Worm (Caenorhabditis elegans) whole organism, late embryonic: ENCODE data around the gene mask-1.

Source experiments
- C08G9.2 ChIP-seq: sonication (generic microtip); optimal IDR thresholded peaks from 2 replicates; lab custom pipeline; 2016; ENCODE audit warnings: mild to moderate bottlenecking, missing genetic modification characterization, moderate library complexity, missing compliant biosample characterization
- F13H6.1 ChIP-seq: sonication (generic microtip); optimal IDR thresholded peaks from 2 replicates; lab custom pipeline; 2016; ENCODE audit warnings: missing genetic modification characterization, missing compliant biosample characterization
- T23F11.4 ChIP-seq: fragments of 200-800 bp; sonication (Bioruptor generic); optimal IDR thresholded peaks from 2 replicates; lab custom pipeline; 2018; ENCODE audit warnings: mild to moderate bottlenecking, missing genetic modification characterization, missing compliant biosample characterization
- Y22D7AL.16 ChIP-seq: sonication (generic microtip); optimal IDR thresholded peaks from 2 replicates; lab custom pipeline; 2016; ENCODE audit warnings: missing genetic modification characterization, missing compliant biosample characterization
- ama-1 ChIP-seq: fragments of 150-350 bp; optimal IDR thresholded peaks from 2 replicates; lab custom pipeline; 2014
- ceh-14 ChIP-seq: sonication (generic microtip); optimal IDR thresholded peaks from 2 replicates; lab custom pipeline; 2016; ENCODE audit warnings: missing genotype, missing genetic modification characterization, missing compliant biosample characterization
- ceh-18 ChIP-seq: sonication (generic microtip); optimal IDR thresholded peaks from 2 replicates; lab custom pipeline; 2016; ENCODE audit warnings: missing genetic modification characterization, missing compliant biosample characterization
- ceh-2 ChIP-seq: sonication (generic microtip); optimal IDR thresholded peaks from 2 replicates; lab custom pipeline; 2016; ENCODE audit warnings: missing genotype, missing genetic modification characterization, missing compliant biosample characterization
- ceh-31 ChIP-seq: sonication (generic microtip); optimal IDR thresholded peaks from 2 replicates; lab custom pipeline; 2016; ENCODE audit warnings: missing genetic modification characterization, missing compliant biosample characterization
- che-1 ChIP-seq: sonication (generic microtip); optimal IDR thresholded peaks from 2 replicates; lab custom pipeline; 2016; ENCODE audit warnings: mild to moderate bottlenecking, missing genetic modification characterization, missing compliant biosample characterization
- elt-4 ChIP-seq: sonication (generic microtip); optimal IDR thresholded peaks from 2 replicates; lab custom pipeline; 2016; ENCODE audit warnings: missing genetic modification characterization, missing compliant biosample characterization
- eyg-1 ChIP-seq: sonication (generic microtip); optimal IDR thresholded peaks from 2 replicates; lab custom pipeline; 2016; ENCODE audit warnings: missing genotype, missing genetic modification characterization, missing compliant biosample characterization
- fax-1 ChIP-seq: sonication (generic microtip); optimal IDR thresholded peaks from 2 replicates; lab custom pipeline; 2016; ENCODE audit warnings: missing genotype, missing genetic modification characterization, missing compliant biosample characterization
- fkh-10 ChIP-seq: fragments of 150-350 bp; optimal IDR thresholded peaks from 2 replicates; lab custom pipeline; 2014; ENCODE audit warnings: missing biosample characterization, missing genetic modification reagents, missing genetic modification characterization
- fkh-6 ChIP-seq: sonication (generic microtip); optimal IDR thresholded peaks from 2 replicates; lab custom pipeline; 2016; ENCODE audit warnings: missing genetic modification characterization, missing compliant biosample characterization
- hlh-13 ChIP-seq: fragments of 200-800 bp; sonication (Bioruptor generic); optimal IDR thresholded peaks from 2 replicates; lab custom pipeline; 2018; ENCODE audit warnings: mild to moderate bottlenecking, missing genetic modification characterization, missing compliant biosample characterization
- hlh-15 ChIP-seq: sonication (generic microtip); optimal IDR thresholded peaks from 2 replicates; lab custom pipeline; 2016; ENCODE audit warnings: missing genetic modification characterization, missing compliant biosample characterization
- hlh-30 ChIP-seq: sonication (generic microtip); optimal IDR thresholded peaks from 2 replicates; lab custom pipeline; 2017; ENCODE audit warnings: antibody characterized with exemption, missing genetic modification characterization, missing compliant biosample characterization; ENCODE audit not compliant: insufficient read depth
- hlh-8 ChIP-seq: sonication (generic microtip); optimal IDR thresholded peaks from 2 replicates; lab custom pipeline; 2016; ENCODE audit warnings: missing genotype, missing genetic modification characterization, missing compliant biosample characterization
- lin-11 ChIP-seq: fragments of 200-800 bp; sonication (Bioruptor generic); optimal IDR thresholded peaks from 2 replicates; lab custom pipeline; 2018; ENCODE audit warnings: mild to moderate bottlenecking, missing genetic modification characterization, missing compliant biosample characterization
- madf-2 ChIP-seq: sonication (generic microtip); optimal IDR thresholded peaks from 2 replicates; lab custom pipeline; 2017; ENCODE audit warnings: missing genetic modification characterization, missing compliant biosample characterization
- mec-3 ChIP-seq: sonication (generic microtip); optimal IDR thresholded peaks from 2 replicates; lab custom pipeline; 2016; ENCODE audit warnings: borderline replicate concordance, missing genetic modification characterization, missing compliant biosample characterization
- nhr-232 ChIP-seq: sonication (generic microtip); optimal IDR thresholded peaks from 2 replicates; lab custom pipeline; 2016; ENCODE audit warnings: missing genetic modification characterization, missing compliant biosample characterization
- pag-3 ChIP-seq: sonication (generic microtip); optimal IDR thresholded peaks from 2 replicates; lab custom pipeline; 2016; ENCODE audit warnings: missing compliant biosample characterization, missing genetic modification characterization, borderline replicate concordance
- pax-1 ChIP-seq: fragments of 150-350 bp; optimal IDR thresholded peaks from 2 replicates; lab custom pipeline; 2014; ENCODE audit warnings: missing biosample characterization, missing genetic modification characterization
- pha-2 ChIP-seq: sonication (generic microtip); optimal IDR thresholded peaks from 2 replicates; lab custom pipeline; 2017; ENCODE audit warnings: mild to moderate bottlenecking, missing genetic modification characterization, missing compliant biosample characterization
- pha-4 ChIP-seq: fragments of 150-350 bp; optimal IDR thresholded peaks from 2 replicates; lab custom pipeline; 2018; ENCODE audit warnings: missing biosample characterization, missing genetic modification reagents, missing genetic modification characterization
- ref-2 ChIP-seq: sonication (generic microtip); optimal IDR thresholded peaks from 2 replicates; lab custom pipeline; 2016; ENCODE audit warnings: missing genetic modification characterization, missing compliant biosample characterization
- sdc-2 ChIP-seq: sonication (generic microtip); optimal IDR thresholded peaks from 2 replicates; lab custom pipeline; 2016; ENCODE audit warnings: missing genotype, missing genetic modification characterization, missing compliant biosample characterization
- sox-2 ChIP-seq: fragments of 200-800 bp; sonication (Bioruptor generic); IDR thresholded peaks from 2 replicates; pipeline ENCODE4 v1.3.6; 2022; ENCODE audit warnings: missing genetic modification reagents, missing genetic modification characterization, missing compliant biosample characterization
- tbx-7 ChIP-seq: sonication (generic microtip); optimal IDR thresholded peaks from 2 replicates; lab custom pipeline; 2016; ENCODE audit warnings: missing genotype, missing genetic modification characterization, missing compliant biosample characterization
- ttx-3 ChIP-seq: sonication (generic microtip); optimal IDR thresholded peaks from 2 replicates; lab custom pipeline; 2016; ENCODE audit warnings: missing genetic modification reagents, missing genetic modification characterization, missing compliant biosample characterization
- unc-55 ChIP-seq: sonication (generic microtip); optimal IDR thresholded peaks from 2 replicates; lab custom pipeline; 2017; ENCODE audit warnings: missing biosample characterization, missing genetic modification reagents, missing genetic modification characterization
- unc-86 ChIP-seq: sonication (generic microtip); optimal IDR thresholded peaks from 2 replicates; lab custom pipeline; 2016; ENCODE audit warnings: missing genetic modification characterization, missing compliant biosample characterization
- ztf-16 ChIP-seq: sonication (generic microtip); optimal IDR thresholded peaks from 2 replicates; lab custom pipeline; 2017; ENCODE audit warnings: missing genetic modification characterization, missing compliant biosample characterization

mask-1 gene

DNA sequence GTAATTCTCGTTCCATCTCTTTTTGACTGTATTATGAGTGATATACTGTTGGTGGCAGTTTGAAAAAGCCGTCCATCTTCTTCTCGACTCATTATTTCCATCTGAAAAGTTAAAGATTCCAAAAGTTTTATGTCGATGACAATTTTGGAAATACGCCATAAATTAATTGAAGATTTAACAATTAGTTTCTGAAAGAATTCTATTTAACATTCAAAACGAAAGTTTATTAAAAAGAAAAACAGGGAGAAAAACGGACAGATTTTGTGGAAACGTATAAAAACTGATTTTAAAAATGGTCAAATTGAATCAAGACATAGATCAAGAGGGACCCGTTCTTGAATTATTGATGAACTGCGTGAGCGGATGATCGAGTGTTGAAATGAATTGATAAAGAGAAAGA, 39.1 kb downstream of the mask-1 start, which contains the start of gene R10H10.7:
TSS of gene R10H10.7 (minus strand) at position 101 of the 400 bp plus-strand sequence.
- no peak for TF ChIP-seq madf-2
- no peak for TF ChIP-seq Y22D7AL.16 (tag; lab: Kevin White, UChicago)
- TF ChIP-seq F13H6.1 = no peak
- TF ChIP-seq T23F11.4 (GFP tag; lab: Kevin White, UChicago) = no peak
- TF ChIP-seq fkh-10 (GFP tag; lab: Kevin White, UChicago) = no peak
- TF ChIP-seq, all 69 proteins: peak for 0

DNA sequence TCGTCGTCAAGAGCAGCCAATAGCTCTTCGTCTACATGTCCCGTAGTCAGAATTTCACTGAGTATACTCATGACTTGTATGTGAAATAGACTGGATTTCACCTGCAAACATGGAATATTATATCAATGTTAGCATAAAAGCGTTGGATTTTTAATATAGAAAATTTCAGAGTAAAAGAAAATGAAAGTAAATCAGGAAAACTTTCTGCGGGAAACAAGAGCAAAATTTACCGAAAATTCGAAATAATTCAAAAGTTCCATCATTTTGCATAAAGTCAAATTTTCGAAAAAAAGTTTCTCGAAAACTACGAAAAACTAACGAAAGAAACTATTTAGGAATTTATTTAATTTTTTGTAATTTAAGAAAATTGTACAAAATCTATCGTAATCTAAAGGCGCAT, 43.1 kb downstream of the mask-1 start, which contains the start of gene F13B12.6:
TSS of gene F13B12.6 (minus strand) at position 101 of the 400 bp plus-strand sequence.
- TF ChIP-seq C08G9.2 (tag; lab: Kevin White, UChicago) (no peak), hlh-30 (no peak), eyg-1 (tag; lab: Kevin White, UChicago) (no peak), che-1 (tag; lab: Kevin White, UChicago) (no peak), unc-86 (no peak), sdc-2 (tag; lab: Kevin White, UChicago) (no peak), ceh-2 (tag; lab: Kevin White, UChicago) (no peak), ztf-16 (no peak), pax-1 (no peak), hlh-13 (no peak), elt-4 (tag; lab: Kevin White, UChicago) (no peak), ceh-14 (no peak), ceh-18 (no peak), fkh-6 (tag; lab: Kevin White, UChicago) (no peak)

DNA sequence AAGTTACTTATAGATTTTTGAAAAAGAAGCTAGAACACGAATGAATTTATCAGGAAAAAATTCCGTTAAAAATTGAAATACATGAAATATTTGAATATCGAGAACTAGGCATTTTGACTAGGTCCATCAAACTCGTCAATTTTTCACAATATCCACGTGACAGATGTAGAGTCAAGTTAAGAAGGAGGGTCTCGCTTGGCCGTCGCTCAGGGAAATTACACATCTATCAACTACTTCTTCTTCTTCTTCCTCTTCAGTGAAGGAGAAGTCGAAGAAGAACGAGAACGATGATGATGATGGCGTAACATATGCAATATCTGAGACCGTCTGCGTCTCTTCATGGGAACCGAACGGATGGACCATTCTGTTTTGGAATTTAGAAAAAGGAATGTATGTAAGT, 45.2 kb downstream of the mask-1 start:
- TF ChIP-seq unc-55 (GFP tag; lab: Kevin White, UChicago) (peak; percentile 84), tbx-7 (tag; lab: Kevin White, UChicago) (no peak)

DNA sequence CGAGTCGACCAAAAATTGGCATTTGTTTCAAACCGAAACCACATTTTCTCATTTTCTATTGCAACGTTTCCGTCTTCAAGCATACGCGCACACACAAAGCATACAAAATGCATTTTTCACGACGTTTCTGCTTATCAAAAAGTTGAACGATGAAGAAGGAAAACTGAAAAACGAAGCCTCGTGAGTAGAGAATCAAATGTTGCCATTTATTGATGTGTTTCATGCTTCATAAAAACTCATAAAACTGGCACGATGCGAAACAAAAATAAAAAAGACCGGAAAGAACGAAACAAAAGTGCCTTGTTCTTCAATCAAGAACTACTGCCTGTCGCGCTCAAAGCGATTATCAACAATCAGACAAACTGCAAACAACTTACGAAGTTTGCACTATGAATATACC, 45.7 kb downstream of the mask-1 start:
- TF ChIP-seq hlh-8 (no peak), fax-1 (tag; lab: Kevin White, UChicago) (no peak), ref-2 (tag; lab: Kevin White, UChicago) (no peak), ttx-3 (tag; lab: Kevin White, UChicago) (no peak), fkh-10 (GFP tag; lab: Kevin White, UChicago) (no peak), nhr-232 (tag; lab: Kevin White, UChicago) (no peak), mec-3 (tag; lab: Kevin White, UChicago) (no peak), hlh-15 (tag; lab: Kevin White, UChicago) (no peak), pha-4 (no peak), F13H6.1 (no peak), ama-1 (lab: Kevin White, UChicago) (no peak), ceh-31 (tag; lab: Kevin White, UChicago) (no peak), tbx-7 (tag; lab: Kevin White, UChicago) (no peak)

DNA sequence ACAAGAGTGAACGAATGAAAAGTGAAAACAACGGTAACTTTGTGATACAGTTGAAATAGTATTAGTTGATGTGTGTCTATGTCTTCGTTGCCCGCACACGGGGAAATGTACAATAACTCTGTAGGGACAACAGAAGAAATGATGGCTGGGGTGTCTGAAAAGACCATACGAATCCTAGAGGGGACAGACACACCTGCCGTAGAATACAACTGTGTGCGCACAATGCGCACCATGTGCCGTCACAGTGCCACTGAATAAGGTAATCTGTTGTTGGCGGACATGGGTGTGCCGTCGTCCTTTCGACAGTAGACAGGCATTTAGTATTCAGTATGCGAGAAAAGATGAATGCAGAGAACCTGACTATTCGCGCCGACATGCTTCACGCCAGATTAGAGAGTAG, 46.6 kb downstream of the mask-1 start:
- TF ChIP-seq pax-1 (no peak), C08G9.2 (tag; lab: Kevin White, UChicago) (no peak), pag-3 (tag; lab: Kevin White, UChicago) (no peak), T23F11.4 (GFP tag; lab: Kevin White, UChicago) (no peak), pha-2 (tag; lab: Kevin White, UChicago) (no peak), lin-11 (no peak), ceh-31 (tag; lab: Kevin White, UChicago) (no peak), sox-2 (no peak), fkh-6 (tag; lab: Kevin White, UChicago) (no peak)
